Worm (Caenorhabditis elegans) whole organism, young adult: ENCODE measurements around the gene B0252.3.

Experiments used
- B0336.3 ChIP-seq: fragments of 200-800 bp; sonication (Bioruptor generic); IDR thresholded peaks from 2 replicates; pipeline ENCODE4 v1.3.6; 2022; ENCODE audit warnings: missing genetic modification characterization, missing compliant biosample characterization
- C06A6.2 ChIP-seq: fragments of 200-800 bp; sonication (Bioruptor generic); conservative IDR thresholded peaks from 2 replicates; pipeline ENCODE4 v1.3.6; 2022; ENCODE audit warnings: missing genetic modification characterization, missing compliant biosample characterization
- F23B12.7 ChIP-seq: sonication (generic microtip); optimal IDR thresholded peaks from 2 replicates; lab custom pipeline; 2017; ENCODE audit warnings: missing genetic modification characterization, mild to moderate bottlenecking, missing compliant biosample characterization, antibody characterized with exemption, moderate library complexity; ENCODE audit not compliant: insufficient read depth
- F37B4.10 ChIP-seq: fragments of 200-800 bp; sonication (Bioruptor generic); IDR thresholded peaks from 2 replicates; pipeline ENCODE4 v1.3.6; 2022; ENCODE audit warnings: missing genetic modification characterization, missing compliant biosample characterization
- F52B5.7 ChIP-seq: sonication (generic microtip); optimal IDR thresholded peaks from 2 replicates; lab custom pipeline; 2016; ENCODE audit warnings: mild to moderate bottlenecking, missing genetic modification characterization, missing compliant biosample characterization
- F55B11.4 ChIP-seq: sonication (generic microtip); optimal IDR thresholded peaks from 2 replicates; lab custom pipeline; 2016; ENCODE audit warnings: missing compliant biosample characterization, missing genetic modification characterization, borderline replicate concordance; ENCODE audit not compliant: insufficient read depth
- K11D2.4 ChIP-seq: fragments of 200-800 bp; sonication (Bioruptor generic); IDR thresholded peaks from 2 replicates; pipeline ENCODE4 v1.3.6; 2022; ENCODE audit warnings: missing genetic modification reagents, missing genetic modification characterization, missing compliant biosample characterization
- atf-7 ChIP-seq: sonication (generic microtip); optimal IDR thresholded peaks from 2 replicates; lab custom pipeline; 2017; ENCODE audit warnings: mild to moderate bottlenecking, missing genetic modification characterization, missing compliant biosample characterization
- bed-2 ChIP-seq: fragments of 200-800 bp; sonication (Bioruptor generic); IDR thresholded peaks from 2 replicates; pipeline ENCODE4 v1.3.6; 2022; ENCODE audit warnings: missing genetic modification reagents, missing genetic modification characterization, missing compliant biosample characterization
- ccch-3 ChIP-seq: fragments of 200-800 bp; sonication (Bioruptor generic); optimal IDR thresholded peaks from 2 replicates; lab custom pipeline; 2018; ENCODE audit warnings: mild to moderate bottlenecking, missing genetic modification characterization, missing compliant biosample characterization
- ceh-100 ChIP-seq: fragments of 200-800 bp; sonication (Bioruptor generic); IDR thresholded peaks from 2 replicates; pipeline ENCODE4 v1.3.6; 2022; ENCODE audit warnings: missing genetic modification reagents, missing genetic modification characterization, missing compliant biosample characterization
- ceh-27 ChIP-seq: fragments of 200-800 bp; sonication (Bioruptor generic); optimal IDR thresholded peaks from 2 replicates; lab custom pipeline; 2018; ENCODE audit warnings: mild to moderate bottlenecking, missing genetic modification characterization, moderate library complexity, missing compliant biosample characterization
- ceh-79 ChIP-seq: sonication (generic microtip); optimal IDR thresholded peaks from 2 replicates; lab custom pipeline; 2017; ENCODE audit warnings: mild to moderate bottlenecking, missing genetic modification characterization, missing compliant biosample characterization
- chd-7 ChIP-seq: sonication (generic microtip); optimal IDR thresholded peaks from 2 replicates; lab custom pipeline; 2016; ENCODE audit warnings: mild to moderate bottlenecking, missing genetic modification characterization, moderate library complexity, missing compliant biosample characterization
- dpl-1 ChIP-seq: fragments of 150-350 bp; optimal IDR thresholded peaks from 2 replicates; lab custom pipeline; 2014; ENCODE audit warnings: missing biosample characterization, missing genetic modification reagents, missing genetic modification characterization
- egrh-3 ChIP-seq: fragments of 200-800 bp; sonication (Bioruptor generic); IDR thresholded peaks from 2 replicates; pipeline ENCODE4 v1.3.6; 2022; ENCODE audit warnings: missing genetic modification reagents, missing genetic modification characterization, missing compliant biosample characterization
- ekl-4 ChIP-seq: fragments of 200-800 bp; sonication (Bioruptor generic); IDR thresholded peaks from 2 replicates; pipeline ENCODE4 v1.3.6; 2022; ENCODE audit warnings: missing genetic modification reagents, missing genetic modification characterization, missing compliant biosample characterization
- him-1 ChIP-seq: sonication (generic microtip); optimal IDR thresholded peaks from 2 replicates; lab custom pipeline; 2016; ENCODE audit warnings: missing genotype, missing genetic modification reagents, missing genetic modification characterization, missing compliant biosample characterization
- hlh-26 ChIP-seq: fragments of 200-800 bp; sonication (Bioruptor generic); conservative IDR thresholded peaks from 2 replicates; pipeline ENCODE4 v1.3.6; 2022; ENCODE audit warnings: missing genetic modification reagents, missing genetic modification characterization, missing compliant biosample characterization
- hmg-1.2 ChIP-seq: fragments of 200-800 bp; sonication (Bioruptor generic); IDR thresholded peaks from 2 replicates; pipeline ENCODE4 v1.3.6; 2022; ENCODE audit warnings: missing genetic modification reagents, missing genetic modification characterization, missing compliant biosample characterization
- hsf-1 ChIP-seq: fragments of 200-800 bp; sonication (Bioruptor generic); IDR thresholded peaks from 2 replicates; pipeline ENCODE4 v1.3.6; 2022; ENCODE audit warnings: missing genetic modification reagents, missing genetic modification characterization, missing compliant biosample characterization
- lin-26 ChIP-seq: fragments of 200-800 bp; sonication (Bioruptor generic); IDR thresholded peaks from 2 replicates; pipeline ENCODE4 v1.3.6; 2022; ENCODE audit warnings: missing genetic modification reagents, missing genetic modification characterization, missing compliant biosample characterization
- lin-35 ChIP-seq, 3 experiments: fragments of 150-350 bp in 2 of 3; sonication (generic microtip) in 1 of 3; optimal IDR thresholded peaks; 2 replicates each; lab custom pipeline; 2014 to 2018; ENCODE audit warnings: missing biosample characterization in 3 of 3, missing genetic modification characterization in 3 of 3, missing genetic modification reagents in 3 of 3
- lin-40 ChIP-seq: sonication (generic microtip); optimal IDR thresholded peaks from 2 replicates; lab custom pipeline; 2016; ENCODE audit warnings: missing genetic modification characterization, mild to moderate bottlenecking, missing compliant biosample characterization, missing genotype, missing genetic modification reagents
- lin-54 ChIP-seq: fragments of 200-800 bp; sonication (Bioruptor generic); optimal IDR thresholded peaks from 2 replicates; lab custom pipeline; 2018; ENCODE audit warnings: mild to moderate bottlenecking, missing genetic modification characterization, missing compliant biosample characterization
- lir-1 ChIP-seq: fragments of 200-800 bp; sonication (Bioruptor generic); conservative IDR thresholded peaks from 2 replicates; pipeline ENCODE4 v1.3.6; 2022; ENCODE audit warnings: missing genetic modification reagents, missing genetic modification characterization, missing compliant biosample characterization
- lsy-27 ChIP-seq: sonication (generic microtip); optimal IDR thresholded peaks from 2 replicates; lab custom pipeline; 2017; ENCODE audit warnings: missing genetic modification characterization, mild to moderate bottlenecking, missing compliant biosample characterization, antibody characterized with exemption, missing genotype, borderline replicate concordance; ENCODE audit not compliant: insufficient read depth
- madf-6 ChIP-seq: fragments of 200-800 bp; sonication (Bioruptor generic); IDR thresholded peaks from 2 replicates; pipeline ENCODE4 v1.3.6; 2022; ENCODE audit warnings: missing genetic modification reagents, missing genetic modification characterization, missing compliant biosample characterization
- nfya-1 ChIP-seq: sonication (generic microtip); optimal IDR thresholded peaks from 2 replicates; lab custom pipeline; 2017; ENCODE audit warnings: antibody characterized with exemption, missing compliant biosample characterization, missing genetic modification characterization, borderline replicate concordance; ENCODE audit not compliant: insufficient read depth
- nfyb-1 ChIP-seq: fragments of 200-800 bp; sonication (Bioruptor generic); IDR thresholded peaks from 2 replicates; pipeline ENCODE4 v1.3.6; 2022; ENCODE audit warnings: missing genetic modification reagents, missing genetic modification characterization, missing compliant biosample characterization
- nhr-179 ChIP-seq: sonication (generic microtip); optimal IDR thresholded peaks from 2 replicates; lab custom pipeline; 2016; ENCODE audit warnings: mild to moderate bottlenecking, missing genetic modification characterization, missing compliant biosample characterization
- nhr-80 ChIP-seq: sonication (generic microtip); optimal IDR thresholded peaks from 2 replicates; lab custom pipeline; 2016; ENCODE audit warnings: missing genetic modification characterization, missing compliant biosample characterization
- rcor-1 ChIP-seq: fragments of 200-800 bp; sonication (Bioruptor generic); IDR thresholded peaks from 2 replicates; pipeline ENCODE4 v1.3.6; 2022; ENCODE audit warnings: missing genetic modification reagents, missing genetic modification characterization, missing compliant biosample characterization
- sea-2 ChIP-seq: fragments of 200-800 bp; sonication (Bioruptor generic); IDR thresholded peaks from 2 replicates; pipeline ENCODE4 v1.3.6; 2022; ENCODE audit warnings: missing genetic modification characterization, missing compliant biosample characterization
- snpc-3.4 ChIP-seq: sonication (generic microtip); optimal IDR thresholded peaks from 2 replicates; lab custom pipeline; 2017; ENCODE audit warnings: missing genetic modification characterization, mild to moderate bottlenecking, missing compliant biosample characterization, antibody characterized with exemption, moderate library complexity, missing genotype, missing genetic modification reagents
- snpc-4 ChIP-seq, 5 experiments: fragments of 150-350 bp in 1 of 5; sonication (generic microtip) in 4 of 5; optimal IDR thresholded peaks; 2 replicates each; lab custom pipeline; 2014 to 2018; ENCODE audit warnings: missing genetic modification characterization in 5 of 5, missing biosample characterization in 3 of 5, antibody characterized with exemption in 2 of 5, mild to moderate bottlenecking in 2 of 5, missing compliant biosample characterization in 2 of 5, missing genotype in 2 of 5, moderate library complexity in 2 of 5, missing genetic modification reagents in 1 of 5
- tbp1 ChIP-seq: fragments of 200-800 bp; sonication (Bioruptor generic); optimal IDR thresholded peaks from 2 replicates; lab custom pipeline; 2018; ENCODE audit warnings: mild to moderate bottlenecking, missing genetic modification characterization, missing compliant biosample characterization
- unc-62 ChIP-seq: fragments of 150-350 bp; optimal IDR thresholded peaks from 2 replicates; lab custom pipeline; 2014; ENCODE audit warnings: missing biosample characterization, missing genetic modification reagents, missing genetic modification characterization
- xnd-1 ChIP-seq: sonication (generic microtip); optimal IDR thresholded peaks from 2 replicates; lab custom pipeline; 2016; ENCODE audit warnings: missing genotype, missing genetic modification reagents, missing genetic modification characterization, missing compliant biosample characterization
- zfh-2 ChIP-seq: fragments of 200-800 bp; sonication (Bioruptor generic); conservative IDR thresholded peaks from 2 replicates; pipeline ENCODE4 v1.3.6; 2022; ENCODE audit warnings: missing genetic modification reagents, missing genetic modification characterization, missing compliant biosample characterization
- ztf-18 ChIP-seq: sonication (generic microtip); optimal IDR thresholded peaks from 2 replicates; lab custom pipeline; 2016; ENCODE audit warnings: missing genotype, mild to moderate bottlenecking, missing genetic modification characterization, missing compliant biosample characterization
- ztf-22 ChIP-seq: fragments of 200-800 bp; sonication (Bioruptor generic); optimal IDR thresholded peaks from 2 replicates; lab custom pipeline; 2018; ENCODE audit warnings: mild to moderate bottlenecking, missing genetic modification characterization, moderate library complexity, missing compliant biosample characterization
- ztf-3 ChIP-seq: fragments of 200-800 bp; sonication (Bioruptor generic); optimal IDR thresholded peaks from 2 replicates; lab custom pipeline; 2018; ENCODE audit warnings: mild to moderate bottlenecking, missing genetic modification characterization, missing compliant biosample characterization

The B0252.3 gene

DNA sequence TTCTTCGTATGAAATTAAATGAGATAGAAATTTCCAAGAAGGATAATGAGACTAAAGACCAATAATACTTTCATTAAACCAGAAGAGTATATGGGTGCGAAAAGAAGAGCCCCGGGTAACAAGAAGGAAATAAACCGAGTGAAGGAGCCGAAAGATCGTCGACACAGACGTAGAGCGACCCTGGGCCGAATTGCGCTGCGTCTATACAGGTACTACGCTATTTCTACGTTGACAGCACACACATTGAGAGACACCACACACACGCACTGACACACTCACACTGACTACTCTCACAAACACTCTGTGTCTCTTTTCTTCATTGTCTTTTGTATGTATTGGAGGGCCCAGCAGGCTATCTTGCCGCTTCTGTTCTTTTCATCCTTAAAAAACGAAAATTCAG lies 48.7 kb downstream of the B0252.3 start:
- TF ChIP-seq hmg-1.2 (GFP tag; lab: Robert Waterston, UW) (peak; percentile 84; the same call in 1 of the 2 replicates), lin-35 (GFP tag; optimal IDR thresholded peaks at IDR 0.05; lab: Kevin White, UChicago) (peak in 1 of 3 experiments; percentile 11), nfya-1 (tag; lab: Kevin White, UChicago) (no peak), rcor-1 (no peak), ztf-18 (tag; lab: Kevin White, UChicago) (peak; percentile 11), ceh-79 (tag; lab: Kevin White, UChicago) (no peak), snpc-4 (GFP tag; optimal IDR thresholded peaks at IDR 0.05; lab: Kevin White, UChicago) (no peak), snpc-4 (tag; optimal IDR thresholded peaks at IDR 0.05; lab: Kevin White, UChicago) (peak in 1 of 4 experiments; percentile 1), nhr-80 (tag; lab: Kevin White, UChicago) (peak; percentile 61), tbp1 (GFP tag; lab: Kevin White, UChicago) (peak; percentile 16)

DNA sequence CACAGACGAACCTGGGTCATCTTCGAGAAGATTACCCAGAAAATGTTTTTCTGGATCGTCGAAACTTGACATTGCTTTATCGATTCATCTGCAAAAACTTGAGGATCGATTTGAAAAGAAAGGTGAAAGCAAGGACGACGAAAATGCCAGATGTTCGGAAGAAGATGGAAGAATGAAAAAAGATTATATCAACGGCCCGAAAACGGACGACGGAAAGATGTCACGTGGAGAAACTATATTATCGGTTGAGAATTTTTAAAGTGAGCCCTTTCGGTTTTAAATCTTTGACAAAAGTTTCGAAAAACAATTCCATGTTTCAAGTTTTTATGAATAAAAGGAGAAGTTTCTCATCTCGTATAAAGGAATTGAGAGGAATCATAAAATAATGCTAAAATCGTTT lies 49.4 kb downstream of the B0252.3 start, which contains the start of gene dnj-5:
dnj-5 (minus strand) TSS at position 101 of the 400 bp plus-strand sequence.
- TF ChIP-seq lin-26 (GFP tag; lab: Robert Waterston, UW) (no peak), B0336.3 (GFP tag; lab: Robert Waterston, UW) (no peak), lin-40 (tag; lab: Kevin White, UChicago) (no peak), nfyb-1 (GFP tag; lab: Robert Waterston, UW) (no peak), ceh-100 (no peak), lsy-27 (tag; lab: Kevin White, UChicago) (no peak), F52B5.7 (no peak), hsf-1 (GFP tag; lab: Robert Waterston, UW) (no peak)

ce11 chrII:6853059-6853466 lies 54.5 kb downstream of the B0252.3 start:
- no peak for TF ChIP-seq C06A6.2 (GFP tag; lab: Robert Waterston, UW)
- TF ChIP-seq chd-7 (tag; lab: Kevin White, UChicago) = peak; percentile 72
- TF ChIP-seq egrh-3 (GFP tag; lab: Robert Waterston, UW) = peak; percentile 64
- peak; percentile 93 for TF ChIP-seq tbp1 (GFP tag; lab: Kevin White, UChicago)
- TF ChIP-seq unc-62 = no peak
- TF ChIP-seq F55B11.4 (tag; lab: Kevin White, UChicago) = no peak
- TF ChIP-seq bed-2 (GFP tag; lab: Robert Waterston, UW) = no peak
- peak; percentile 65 for TF ChIP-seq ceh-27 (GFP tag; lab: Kevin White, UChicago)
- TF ChIP-seq hmg-1.2 (GFP tag; lab: Robert Waterston, UW) = peak; percentile 62
- TF ChIP-seq lin-54 (GFP tag; lab: Kevin White, UChicago) = peak; percentile 60
- peak; percentile 64; the same call in 1 of the 2 replicates for TF ChIP-seq madf-6 (GFP tag; lab: Robert Waterston, UW)
- TF ChIP-seq hlh-26 (GFP tag; lab: Robert Waterston, UW) = no peak
- peak; percentile 75 for TF ChIP-seq lin-26 (GFP tag; lab: Robert Waterston, UW)
- TF ChIP-seq F23B12.7 = no peak
- TF ChIP-seq F37B4.10 = 0 out of 2 replicates have a peak, but pooled peaks have one; percentile 55
- peak; percentile 71; the same call in 1 of the 2 replicates for TF ChIP-seq K11D2.4 (GFP tag; lab: Robert Waterston, UW)
- no peak for TF ChIP-seq ccch-3 (GFP tag; lab: Kevin White, UChicago)
- peak; percentile 2 for TF ChIP-seq xnd-1 (tag; lab: Kevin White, UChicago)
- TF ChIP-seq lir-1 (GFP tag; lab: Robert Waterston, UW) = 0 out of 2 replicates have a peak, but pooled peaks have one; percentile 7
- TF ChIP-seq lin-40 (tag; lab: Kevin White, UChicago) = peak; percentile 69
- peak; percentile 95 for TF ChIP-seq him-1 (tag; lab: Kevin White, UChicago)
- TF ChIP-seq ekl-4 (GFP tag; lab: Robert Waterston, UW) = 0 out of 2 replicates have a peak, but pooled peaks have one; percentile 9
- TF ChIP-seq B0336.3 (GFP tag; lab: Robert Waterston, UW) = peak; percentile 77
- TF ChIP-seq snpc-3.4 (tag; lab: Kevin White, UChicago) = peak; percentile 28
- TF ChIP-seq zfh-2 (GFP tag; lab: Robert Waterston, UW) = peak; percentile 77
- no peak for TF ChIP-seq ztf-3 (GFP tag; lab: Kevin White, UChicago)
- no peak for TF ChIP-seq ztf-22 (GFP tag; lab: Kevin White, UChicago)
- TF ChIP-seq nhr-179 (tag; lab: Kevin White, UChicago) = no peak
- TF ChIP-seq sea-2 (GFP tag; lab: Robert Waterston, UW) = no peak
- TF ChIP-seq atf-7 (tag; lab: Kevin White, UChicago) = no peak
- TF ChIP-seq dpl-1 (GFP tag; lab: Kevin White, UChicago) = no peak
